Worm (Caenorhabditis elegans): ENCODE results near the gene T14G12.11.

T14G12.11 gene

ce11 chrX:3787431-3788076, 25.2 kb upstream of the T14G12.11 start, which contains the start of gene pmpl-1 (continued):
- TF ChIP-seq pqm-1 (tag; optimal IDR thresholded peaks at IDR 0.05) (no peak), unc-62 (GFP tag; optimal IDR thresholded peaks at IDR 0.05) (no peak), alr-1 (tag; optimal IDR thresholded peaks at IDR 0.05; ENCODE audit: borderline replicate concordance) (no peak), mep-1 (tag; optimal IDR thresholded peaks at IDR 0.05) (peak; percentile 79), ceh-63 (GFP tag; optimal IDR thresholded peaks at IDR 0.05) (no peak), unc-130 (tag; optimal IDR thresholded peaks at IDR 0.05) (peak; percentile 50), sup-37 (GFP tag; optimal IDR thresholded peaks at IDR 0.05) (no peak), fkh-10 (GFP tag; optimal IDR thresholded peaks at IDR 0.05) (no peak), nhr-28 (tag; optimal IDR thresholded peaks at IDR 0.05) (no peak), lin-35 (GFP tag; optimal IDR thresholded peaks at IDR 0.05) (peak; percentile 34), ztf-11 (tag; optimal IDR thresholded peaks at IDR 0.05) (peak in 1 of 2 experiments; percentile 11), fkh-8 (tag; optimal IDR thresholded peaks at IDR 0.05) (no peak), grh-1 (GFP tag; IDR thresholded peaks at IDR 0.05) (no peak), nhr-90 (tag; optimal IDR thresholded peaks at IDR 0.05; ENCODE audit: poor library complexity) (peak; percentile 72), dpl-1 (GFP tag; optimal IDR thresholded peaks at IDR 0.05) (peak in 2 of 3 experiments; percentile 4 to 11), unc-98 (GFP tag; IDR thresholded peaks at IDR 0.05) (no peak), lin-13 (GFP tag; optimal IDR thresholded peaks at IDR 0.05) (no peak), snu-23 (GFP tag; optimal IDR thresholded peaks at IDR 0.05) (peak; percentile 80), lsy-2 (tag; optimal IDR thresholded peaks at IDR 0.05) (peak; percentile 33 to 53)

- TF ChIP-seq irx-1 (tag; optimal IDR thresholded peaks at IDR 0.05) = no peak
- TF ChIP-seq egl-13 (tag; optimal IDR thresholded peaks at IDR 0.05) = no peak
- TF ChIP-seq nhr-11 (tag; optimal IDR thresholded peaks at IDR 0.05) = no peak
- TF ChIP-seq xbp-1 (tag; optimal IDR thresholded peaks at IDR 0.05) = no peak
- no peak for TF ChIP-seq ceh-63 (GFP tag; optimal IDR thresholded peaks at IDR 0.05)
- no peak for TF ChIP-seq jun-1 (tag; optimal IDR thresholded peaks at IDR 0.05)
- TF ChIP-seq lin-35 (GFP tag; optimal IDR thresholded peaks at IDR 0.05) = peak in 1 of 2 experiments; percentile 11
- no peak for TF ChIP-seq C34B4.2 (tag; optimal IDR thresholded peaks at IDR 0.05)
- no peak for TF ChIP-seq unc-62 (GFP tag; optimal IDR thresholded peaks at IDR 0.05)
- TF ChIP-seq blmp-1 (tag; optimal IDR thresholded peaks at IDR 0.05) = peak; percentile 81
- peak; percentile 84 for TF ChIP-seq nhr-85 (tag)
- TF ChIP-seq lin-14 (GFP tag; optimal IDR thresholded peaks at IDR 0.05) = peak; percentile 17
Observed at ce11 chrX:3785111-3785808, 22.9 kb upstream of the T14G12.11 start.

ce11 chrX:3783659-3784058, 21.3 kb upstream of the T14G12.11 start:
- no peak for TF ChIP-seq nhr-71 (tag; optimal IDR thresholded peaks at IDR 0.05)
- TF ChIP-seq swsn-7 (tag; optimal IDR thresholded peaks at IDR 0.05) = no peak
- no peak for TF ChIP-seq pag-3 (tag; optimal IDR thresholded peaks at IDR 0.05; ENCODE audit: borderline replicate concordance, insufficient read depth)
- TF ChIP-seq sox-4 (tag; optimal IDR thresholded peaks at IDR 0.05) = no peak
- TF ChIP-seq C16A3.4 (tag; optimal IDR thresholded peaks at IDR 0.05) = no peak
- no peak for TF ChIP-seq nhr-12 (tag; optimal IDR thresholded peaks at IDR 0.05)
- TF ChIP-seq nhr-237 (tag; optimal IDR thresholded peaks at IDR 0.05) = no peak
- no peak for TF ChIP-seq ceh-88 (GFP tag; IDR thresholded peaks at IDR 0.05)
- no peak for TF ChIP-seq xbp-1 (tag; optimal IDR thresholded peaks at IDR 0.05)
- no peak for TF ChIP-seq fkh-4 (tag; optimal IDR thresholded peaks at IDR 0.05; ENCODE audit: borderline replicate concordance)
- TF ChIP-seq sup-37 (GFP tag; optimal IDR thresholded peaks at IDR 0.05) = no peak
- TF ChIP-seq mef-2 (tag; optimal IDR thresholded peaks at IDR 0.05) = no peak
- TF ChIP-seq mdl-1 (tag; optimal IDR thresholded peaks at IDR 0.05) = no peak
- no peak for TF ChIP-seq lin-39 (tag; optimal IDR thresholded peaks at IDR 0.05)
- no peak for TF ChIP-seq mab-9 (GFP tag; IDR thresholded peaks at IDR 0.05)
- TF ChIP-seq unc-86 (tag; optimal IDR thresholded peaks at IDR 0.05) = no peak

Data from whole organism, L1 larva.